Worm (Caenorhabditis elegans): ENCODE results near the gene F47D12.3.

The F47D12.3 gene

DNA sequence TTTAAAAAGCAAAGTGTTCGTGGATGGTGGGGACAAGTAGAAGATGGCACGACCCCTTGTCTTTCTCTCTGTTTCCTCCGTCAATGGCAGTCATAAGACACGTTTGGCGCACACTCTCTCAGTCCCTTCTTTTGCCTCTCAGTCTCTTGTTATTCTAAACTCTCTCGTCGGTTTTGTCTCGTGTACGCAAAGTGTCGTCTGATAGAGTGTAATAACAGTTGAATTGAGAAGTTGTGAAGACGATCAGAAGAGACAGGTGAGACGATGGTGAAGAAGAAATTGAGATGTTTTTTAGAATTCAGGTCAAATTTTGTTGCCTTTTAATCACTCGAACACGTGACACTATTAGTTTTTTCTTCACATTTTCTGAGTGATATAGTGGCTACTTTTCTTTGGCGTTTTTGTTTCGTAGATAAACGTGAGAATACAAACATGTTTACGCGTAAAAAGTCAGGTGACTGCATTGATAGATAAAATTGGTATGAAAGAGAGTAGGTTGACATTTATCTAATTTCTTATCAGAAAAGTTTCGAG, 4.9 kb downstream of the F47D12.3 start, which contains the start of gene F47D12.9 (continued):
- TF ChIP-seq gmeb-2 (tag; optimal IDR thresholded peaks at IDR 0.05) (no peak), pag-3 (tag; optimal IDR thresholded peaks at IDR 0.05; ENCODE audit: borderline replicate concordance) (no peak), hlh-30 (tag; optimal IDR thresholded peaks at IDR 0.05; ENCODE audit: insufficient read depth) (peak; percentile 97)

DNA sequence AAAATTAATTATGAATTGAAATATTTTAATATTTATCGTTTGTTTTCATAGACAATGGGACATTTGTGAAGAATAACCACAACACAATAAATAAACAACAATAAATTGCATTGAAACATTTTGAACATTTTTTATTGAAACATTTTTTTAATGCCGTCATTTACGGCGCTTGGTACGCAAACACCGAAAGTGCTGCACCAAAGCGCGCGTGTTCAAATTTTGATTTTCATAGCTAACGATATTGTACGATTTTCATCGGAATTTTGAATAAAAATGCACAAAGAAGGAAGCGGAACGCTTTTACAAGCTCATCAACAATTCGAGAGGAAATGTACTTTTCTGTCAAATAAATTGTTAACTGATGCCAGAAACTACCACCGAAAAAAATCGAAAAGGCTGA, 5.5 kb downstream of the F47D12.3 start:
- TF ChIP-seq ceh-6 (GFP tag; optimal IDR thresholded peaks at IDR 0.05) (no peak), hlh-6 (tag; optimal IDR thresholded peaks at IDR 0.05) (no peak), nhr-11 (tag; optimal IDR thresholded peaks at IDR 0.05) (no peak), pha-2 (tag; optimal IDR thresholded peaks at IDR 0.05) (no peak)

DNA sequence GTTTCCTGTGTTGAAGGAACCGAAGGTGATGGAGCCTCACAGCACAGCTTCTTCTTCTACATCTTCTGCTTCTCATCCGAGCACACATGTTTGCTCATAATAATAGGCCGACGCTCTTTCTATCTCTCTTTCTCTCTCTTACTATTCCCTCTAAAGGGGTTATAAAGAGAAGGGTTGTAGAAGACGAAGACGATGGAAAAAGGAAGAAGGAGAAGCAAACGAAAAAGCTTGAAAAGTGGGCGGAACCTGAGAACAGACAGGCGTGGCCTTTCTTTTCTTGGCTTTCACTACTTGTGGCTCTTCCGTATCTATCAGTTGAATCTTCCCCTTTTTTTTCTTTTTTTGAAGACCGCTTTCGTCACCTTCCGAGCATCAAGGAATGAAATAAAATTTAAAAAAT, 9.6 kb downstream of the F47D12.3 start:
- TF ChIP-seq fax-1 (tag; optimal IDR thresholded peaks at IDR 0.05) (no peak), K09A11.1 (tag; optimal IDR thresholded peaks at IDR 0.05; ENCODE audit: insufficient read depth) (no peak), unc-42 (tag; optimal IDR thresholded peaks at IDR 0.05) (peak; percentile 56)

DNA sequence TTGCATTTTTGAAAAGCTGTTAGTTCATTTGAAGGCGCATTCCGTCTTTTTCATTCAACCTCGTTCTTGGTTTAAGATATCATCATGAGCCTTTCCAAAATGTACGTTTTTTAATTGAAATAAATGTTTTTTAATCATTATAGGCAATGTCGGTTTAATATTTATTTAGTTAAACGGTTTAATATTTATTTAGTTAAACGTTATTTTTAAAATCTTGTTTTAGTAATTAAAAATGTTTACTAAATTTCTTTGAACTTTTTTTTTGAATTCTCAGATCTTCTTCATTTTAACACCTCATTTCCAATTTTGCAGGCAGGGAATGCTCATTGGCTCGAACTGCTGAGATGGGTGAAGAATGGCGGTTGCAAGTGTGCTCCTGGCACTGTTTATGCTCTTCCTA, 10.8 kb downstream of the F47D12.3 start, which contains the start of gene gar-2:
TSS of gene gar-2 (plus strand) at position 301 of the 400 bp plus-strand sequence.
- TF ChIP-seq fax-1 (tag; optimal IDR thresholded peaks at IDR 0.05) = no peak
- TF ChIP-seq pha-4 (tag; optimal IDR thresholded peaks at IDR 0.05) = no peak
- TF ChIP-seq ceh-45 (GFP tag; IDR thresholded peaks at IDR 0.05) = no peak
- TF ChIP-seq nfya-1 (tag; optimal IDR thresholded peaks at IDR 0.05) = no peak

DNA sequence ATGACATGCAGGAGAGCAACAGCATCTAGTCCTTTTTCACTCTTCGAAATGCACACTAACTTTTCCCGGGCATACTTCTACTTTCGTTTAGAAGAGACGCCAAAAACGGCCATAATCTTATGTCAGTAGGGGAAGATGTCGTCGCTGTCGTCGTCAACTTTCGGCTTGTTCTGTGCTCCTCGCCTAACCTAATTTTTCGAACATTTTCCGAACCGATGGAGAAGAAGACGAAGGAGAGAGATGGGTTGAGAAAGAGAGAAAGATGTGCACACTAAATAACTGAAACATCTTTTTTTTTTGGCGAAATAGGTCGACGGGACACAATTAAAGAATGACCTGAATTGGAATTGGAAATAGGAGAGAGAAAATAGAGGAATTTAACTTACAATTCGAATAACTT, 12.1 kb downstream of the F47D12.3 start:
- TF ChIP-seq elt-4 (tag; optimal IDR thresholded peaks at IDR 0.05) (no peak), ceh-48 (tag; optimal IDR thresholded peaks at IDR 0.05) (no peak), hlh-30 (tag; optimal IDR thresholded peaks at IDR 0.05; ENCODE audit: insufficient read depth) (no peak), unc-42 (tag; optimal IDR thresholded peaks at IDR 0.05) (peak; percentile 90), ets-4 (tag; optimal IDR thresholded peaks at IDR 0.05) (no peak)

DNA sequence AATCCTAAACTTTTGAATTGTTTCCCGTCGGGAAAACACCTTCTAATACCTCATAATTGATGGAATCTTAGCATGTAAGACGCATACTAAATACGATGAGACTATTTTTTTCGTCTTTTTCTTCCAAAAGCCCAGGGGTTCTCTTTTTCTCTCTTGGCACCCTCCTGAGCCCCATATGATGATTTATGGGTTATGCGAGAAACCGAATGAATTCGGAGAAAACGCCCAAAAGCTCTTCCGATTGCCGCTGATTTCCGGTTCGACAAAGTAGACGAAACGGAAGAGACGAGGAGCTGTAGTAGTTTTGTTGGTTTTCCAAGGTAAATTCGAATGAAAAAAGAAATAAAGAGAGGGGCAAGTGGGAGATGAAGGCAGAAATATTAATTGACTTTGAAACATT, 13.2 kb downstream of the F47D12.3 start:
- TF ChIP-seq ceh-30 (tag; optimal IDR thresholded peaks at IDR 0.05) = no peak
- TF ChIP-seq ceh-31 (tag; optimal IDR thresholded peaks at IDR 0.05) = no peak
- TF ChIP-seq hlh-13 (GFP tag; optimal IDR thresholded peaks at IDR 0.05) = no peak
- no peak for TF ChIP-seq unc-55 (GFP tag; optimal IDR thresholded peaks at IDR 0.05)
- no peak for TF ChIP-seq ahr-1 (tag; optimal IDR thresholded peaks at IDR 0.05)
- TF ChIP-seq hlh-15 (tag; optimal IDR thresholded peaks at IDR 0.05) = no peak
- no peak for TF ChIP-seq mec-3 (tag; optimal IDR thresholded peaks at IDR 0.05; ENCODE audit: borderline replicate concordance)
- no peak for TF ChIP-seq Y22D7AL.16 (tag; optimal IDR thresholded peaks at IDR 0.05)

DNA sequence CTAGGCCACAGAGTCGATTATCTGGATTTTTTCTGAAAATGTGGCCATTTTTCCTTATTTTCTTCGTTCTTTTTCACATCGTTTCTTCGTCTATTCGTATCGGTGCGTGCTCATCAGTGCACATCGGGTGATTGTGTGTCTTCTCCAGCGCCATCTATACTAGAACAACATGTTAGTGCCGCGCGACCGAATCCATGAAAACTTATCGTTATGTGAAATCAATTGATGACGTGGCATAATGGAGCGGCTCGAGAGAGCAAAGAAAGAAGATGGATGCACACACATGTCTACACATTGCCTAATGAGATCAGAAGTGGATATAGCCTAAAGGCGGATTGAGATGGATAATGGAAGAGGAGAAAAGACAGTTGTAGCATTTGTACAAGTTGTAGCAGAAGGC, 14.0 kb downstream of the F47D12.3 start:
- peak; percentile 34 for TF ChIP-seq unc-42 (tag; optimal IDR thresholded peaks at IDR 0.05)
- TF ChIP-seq nfya-1 (tag; optimal IDR thresholded peaks at IDR 0.05) = no peak
- no peak for TF ChIP-seq dve-1 (tag; optimal IDR thresholded peaks at IDR 0.05)

DNA sequence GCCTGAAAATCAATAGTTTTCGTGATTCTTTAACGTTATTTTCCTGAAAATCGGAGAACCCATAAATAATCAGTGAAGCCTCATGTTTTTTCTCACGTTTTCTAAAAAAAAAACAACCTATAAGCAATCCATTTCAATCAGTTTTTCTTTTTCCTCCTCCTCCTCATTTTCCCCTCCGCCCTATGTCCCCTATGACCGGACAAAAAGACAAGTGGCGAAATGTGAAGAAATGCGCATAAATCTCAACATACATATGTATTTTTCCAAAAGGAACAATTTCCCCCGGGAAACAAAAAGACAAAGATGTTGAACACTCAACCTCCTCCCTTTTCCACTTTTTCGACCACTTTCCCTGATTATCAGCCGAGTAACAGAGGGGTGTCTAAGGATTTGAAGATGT, 17.3 kb downstream of the F47D12.3 start:
- no peak for TF ChIP-seq unc-55 (GFP tag; optimal IDR thresholded peaks at IDR 0.05)
- TF ChIP-seq ahr-1 (tag; optimal IDR thresholded peaks at IDR 0.05) = no peak
- TF ChIP-seq T23F11.4 (GFP tag; optimal IDR thresholded peaks at IDR 0.05) = no peak
- TF ChIP-seq hlh-15 (tag; optimal IDR thresholded peaks at IDR 0.05) = no peak
- TF ChIP-seq unc-86 (tag; optimal IDR thresholded peaks at IDR 0.05) = no peak
- no peak for TF ChIP-seq pha-4 (tag; optimal IDR thresholded peaks at IDR 0.05)
- TF ChIP-seq ceh-22 (tag; optimal IDR thresholded peaks at IDR 0.05) = no peak
- no peak for TF ChIP-seq Y22D7AL.16 (tag; optimal IDR thresholded peaks at IDR 0.05)
- TF ChIP-seq ceh-31 (tag; optimal IDR thresholded peaks at IDR 0.05) = no peak
- TF ChIP-seq ama-1 (optimal IDR thresholded peaks at IDR 0.05) = no peak
- TF ChIP-seq hlh-30 (tag; optimal IDR thresholded peaks at IDR 0.05; ENCODE audit: insufficient read depth) = no peak
- TF ChIP-seq madf-2 (tag; optimal IDR thresholded peaks at IDR 0.05) = no peak
- TF ChIP-seq ets-4 (tag; optimal IDR thresholded peaks at IDR 0.05) = no peak
- TF ChIP-seq C08G9.2 (tag; optimal IDR thresholded peaks at IDR 0.05) = no peak
- TF ChIP-seq tbx-7 (tag; optimal IDR thresholded peaks at IDR 0.05) = no peak
- no peak for TF ChIP-seq nhr-11 (tag; optimal IDR thresholded peaks at IDR 0.05)
- TF ChIP-seq ceh-45 (GFP tag; IDR thresholded peaks at IDR 0.05) = no peak
- no peak for TF ChIP-seq ref-2 (tag; optimal IDR thresholded peaks at IDR 0.05)

Measured in whole organism, late embryonic.